Worm (Caenorhabditis elegans) whole organism, early embryonic: ENCODE data around the gene srx-42.

Source experiments
- B0310.2 ChIP-seq: sonication (generic microtip); optimal IDR thresholded peaks from 2 replicates; lab custom pipeline; 2016; ENCODE audit warnings: mild to moderate bottlenecking, missing genetic modification characterization, missing compliant biosample characterization
- ama-1 ChIP-seq: fragments of 150-350 bp; optimal IDR thresholded peaks from 2 replicates; lab custom pipeline; 2014
- ceh-13 ChIP-seq: fragments of 200-800 bp; sonication (Bioruptor generic); optimal IDR thresholded peaks from 2 replicates; lab custom pipeline; 2018; ENCODE audit warnings: mild to moderate bottlenecking, missing genetic modification characterization, missing compliant biosample characterization
- ets-7 ChIP-seq: sonication (generic microtip); optimal IDR thresholded peaks from 2 replicates; lab custom pipeline; 2016; ENCODE audit warnings: missing genotype, missing genetic modification characterization, missing compliant biosample characterization
- hmg-4 ChIP-seq: fragments of 200-800 bp; sonication (Bioruptor generic); optimal IDR thresholded peaks from 2 replicates; lab custom pipeline; 2018; ENCODE audit warnings: mild to moderate bottlenecking, missing genetic modification characterization, missing compliant biosample characterization
- hnd-1 ChIP-seq: sonication (generic microtip); optimal IDR thresholded peaks from 2 replicates; lab custom pipeline; 2016; ENCODE audit warnings: missing genetic modification characterization, missing compliant biosample characterization
- pes-1 ChIP-seq: fragments of 200-800 bp; sonication (Bioruptor generic); IDR thresholded peaks from 2 replicates; pipeline ENCODE4 v1.3.6; 2022; ENCODE audit warnings: missing genetic modification reagents, missing genetic modification characterization, missing compliant biosample characterization
- tbx-11 ChIP-seq: fragments of 200-800 bp; sonication (Bioruptor generic); IDR thresholded peaks from 2 replicates; pipeline ENCODE4 v1.3.6; 2022; ENCODE audit warnings: missing genetic modification characterization, missing compliant biosample characterization
- tbx-37 ChIP-seq: fragments of 200-800 bp; sonication (Bioruptor generic); conservative IDR thresholded peaks from 2 replicates; pipeline ENCODE4 v1.3.6; 2022; ENCODE audit warnings: missing genetic modification reagents, missing genetic modification characterization, missing compliant biosample characterization
- tra-4 ChIP-seq: sonication (generic microtip); optimal IDR thresholded peaks from 2 replicates; lab custom pipeline; 2017; ENCODE audit warnings: missing genetic modification characterization, missing compliant biosample characterization

- TF ChIP-seq B0310.2 (no peak), ama-1 (lab: Kevin White, UChicago) (no peak), tbx-37 (GFP tag; lab: Robert Waterston, UW) (no peak), pes-1 (GFP tag; lab: Robert Waterston, UW) (no peak), tra-4 (tag; lab: Kevin White, UChicago) (no peak), hnd-1 (no peak), tbx-11 (GFP tag; lab: Robert Waterston, UW) (no peak), ets-7 (tag; lab: Kevin White, UChicago) (no peak), ceh-13 (GFP tag; lab: Kevin White, UChicago) (no peak), hmg-4 (GFP tag; lab: Kevin White, UChicago) (no peak)
These were observed at the start of gene srx-42 for ce11 chrV:13920730-13921129.
